Worm (Caenorhabditis elegans) whole organism, young adult: ENCODE results near the gene msp-45.

Experiments
- C17E4.6 ChIP-seq: fragments of 200-800 bp; sonication (Bioruptor generic); IDR thresholded peaks from 2 replicates; pipeline ENCODE4 v1.3.6; 2022; ENCODE audit warnings: missing genetic modification reagents, missing genetic modification characterization, missing compliant biosample characterization
- D2030.7 ChIP-seq: fragments of 200-800 bp; sonication (Bioruptor generic); IDR thresholded peaks from 2 replicates; pipeline ENCODE4 v1.3.6; 2022; ENCODE audit warnings: missing genetic modification reagents, missing genetic modification characterization, missing compliant biosample characterization
- F10E7.11 ChIP-seq: sonication (generic microtip); optimal IDR thresholded peaks from 2 replicates; lab custom pipeline; 2017; ENCODE audit warnings: mild to moderate bottlenecking, missing genetic modification characterization, moderate library complexity, missing compliant biosample characterization
- F23B12.7 ChIP-seq: sonication (generic microtip); optimal IDR thresholded peaks from 2 replicates; lab custom pipeline; 2017; ENCODE audit warnings: missing genetic modification characterization, mild to moderate bottlenecking, missing compliant biosample characterization, antibody characterized with exemption, moderate library complexity; ENCODE audit not compliant: insufficient read depth
- F39B2.1 ChIP-seq: fragments of 200-800 bp; sonication (Bioruptor generic); IDR thresholded peaks from 2 replicates; pipeline ENCODE4 v1.3.6; 2022; ENCODE audit warnings: missing genetic modification reagents, missing genetic modification characterization, missing compliant biosample characterization
- F52B5.7 ChIP-seq: sonication (generic microtip); optimal IDR thresholded peaks from 2 replicates; lab custom pipeline; 2016; ENCODE audit warnings: mild to moderate bottlenecking, missing genetic modification characterization, missing compliant biosample characterization
- F55B11.4 ChIP-seq: sonication (generic microtip); optimal IDR thresholded peaks from 2 replicates; lab custom pipeline; 2016; ENCODE audit warnings: missing compliant biosample characterization, missing genetic modification characterization, borderline replicate concordance; ENCODE audit not compliant: insufficient read depth
- K11D2.4 ChIP-seq: fragments of 200-800 bp; sonication (Bioruptor generic); IDR thresholded peaks from 2 replicates; pipeline ENCODE4 v1.3.6; 2022; ENCODE audit warnings: missing genetic modification reagents, missing genetic modification characterization, missing compliant biosample characterization
- Y67H2A.10 ChIP-seq: fragments of 200-800 bp; sonication (Bioruptor generic); conservative IDR thresholded peaks from 2 replicates; pipeline ENCODE4 v1.3.6; 2022; ENCODE audit warnings: missing genetic modification reagents, missing genetic modification characterization, missing compliant biosample characterization
- Y79H2A.3 ChIP-seq: fragments of 200-800 bp; sonication (Bioruptor generic); conservative IDR thresholded peaks from 2 replicates; pipeline ENCODE4 v1.3.6; 2022; ENCODE audit warnings: missing genetic modification reagents, missing genetic modification characterization, missing compliant biosample characterization
- Y95B8A.8 ChIP-seq: fragments of 200-800 bp; sonication (Bioruptor generic); IDR thresholded peaks from 2 replicates; pipeline ENCODE4 v1.3.6; 2022; ENCODE audit warnings: missing genetic modification reagents, missing genetic modification characterization, missing compliant biosample characterization
- ZK185.1 ChIP-seq: sonication (generic microtip); optimal IDR thresholded peaks from 2 replicates; lab custom pipeline; 2016; ENCODE audit warnings: mild to moderate bottlenecking, missing genetic modification characterization, missing compliant biosample characterization; ENCODE audit not compliant: poor library complexity, severe bottlenecking
- akir-1 ChIP-seq: fragments of 200-800 bp; sonication (Bioruptor generic); optimal IDR thresholded peaks from 2 replicates; lab custom pipeline; 2018; ENCODE audit warnings: mild to moderate bottlenecking, missing genetic modification characterization, moderate library complexity, missing compliant biosample characterization
- aptf-2 ChIP-seq: fragments of 200-800 bp; sonication (Bioruptor generic); conservative IDR thresholded peaks from 2 replicates; pipeline ENCODE4 v1.3.6; 2022; ENCODE audit warnings: missing genetic modification reagents, missing genetic modification characterization, missing compliant biosample characterization
- atf-7 ChIP-seq: sonication (generic microtip); optimal IDR thresholded peaks from 2 replicates; lab custom pipeline; 2017; ENCODE audit warnings: mild to moderate bottlenecking, missing genetic modification characterization, missing compliant biosample characterization
- attf-5 ChIP-seq: fragments of 200-800 bp; sonication (Bioruptor generic); optimal IDR thresholded peaks from 2 replicates; lab custom pipeline; 2018; ENCODE audit warnings: mild to moderate bottlenecking, missing genetic modification characterization, missing compliant biosample characterization
- attf-6 ChIP-seq: fragments of 200-800 bp; sonication (Bioruptor generic); IDR thresholded peaks from 2 replicates; pipeline ENCODE4 v1.3.6; 2022; ENCODE audit warnings: missing genetic modification reagents, missing genetic modification characterization, missing compliant biosample characterization
- ccch-3 ChIP-seq: fragments of 200-800 bp; sonication (Bioruptor generic); optimal IDR thresholded peaks from 2 replicates; lab custom pipeline; 2018; ENCODE audit warnings: mild to moderate bottlenecking, missing genetic modification characterization, missing compliant biosample characterization
- cebp-1 ChIP-seq, 2 experiments: fragments of 200-800 bp in 1 of 2; sonication (Bioruptor generic) in 1 of 2; sonication (generic microtip) in 1 of 2; IDR thresholded peaks in 1 of 2; optimal IDR thresholded peaks in 1 of 2; 2 replicates each; pipeline versions ENCODE4 v1.3.6 to Lab custom; 2017 to 2022; ENCODE audit warnings: missing compliant biosample characterization in 2 of 2, missing genetic modification characterization in 2 of 2, mild to moderate bottlenecking in 1 of 2, missing genetic modification reagents in 1 of 2, moderate library complexity in 1 of 2
- cebp-2 ChIP-seq: fragments of 200-800 bp; sonication (Bioruptor generic); IDR thresholded peaks from 2 replicates; pipeline ENCODE4 v1.3.6; 2022; ENCODE audit warnings: missing genetic modification characterization, missing compliant biosample characterization
- ceh-58 ChIP-seq: fragments of 200-800 bp; sonication (Bioruptor generic); IDR thresholded peaks from 2 replicates; pipeline ENCODE4 v1.3.6; 2022; ENCODE audit warnings: missing genetic modification characterization, missing compliant biosample characterization
- ceh-91 ChIP-seq: fragments of 200-800 bp; sonication (Bioruptor generic); IDR thresholded peaks from 2 replicates; pipeline ENCODE4 v1.3.6; 2022; ENCODE audit warnings: missing genetic modification reagents, missing genetic modification characterization, missing compliant biosample characterization
- die-1 ChIP-seq: sonication (generic microtip); optimal IDR thresholded peaks from 2 replicates; lab custom pipeline; 2016; ENCODE audit warnings: missing genotype, mild to moderate bottlenecking, missing genetic modification characterization, missing compliant biosample characterization
- dpff-1 ChIP-seq: sonication (generic microtip); optimal IDR thresholded peaks from 2 replicates; lab custom pipeline; 2017; ENCODE audit warnings: mild to moderate bottlenecking, missing genetic modification characterization, missing compliant biosample characterization
- egl-18 ChIP-seq: fragments of 200-800 bp; sonication (Bioruptor generic); IDR thresholded peaks from 2 replicates; pipeline ENCODE4 v1.3.6; 2022; ENCODE audit warnings: missing genetic modification reagents, missing genetic modification characterization, missing compliant biosample characterization
- egrh-3 ChIP-seq: fragments of 200-800 bp; sonication (Bioruptor generic); IDR thresholded peaks from 2 replicates; pipeline ENCODE4 v1.3.6; 2022; ENCODE audit warnings: missing genetic modification reagents, missing genetic modification characterization, missing compliant biosample characterization
- gei-17 ChIP-seq: fragments of 200-800 bp; sonication (Bioruptor generic); optimal IDR thresholded peaks from 2 replicates; lab custom pipeline; 2018; ENCODE audit warnings: mild to moderate bottlenecking, missing genetic modification characterization, missing compliant biosample characterization
- hsf-1 ChIP-seq: fragments of 200-800 bp; sonication (Bioruptor generic); IDR thresholded peaks from 2 replicates; pipeline ENCODE4 v1.3.6; 2022; ENCODE audit warnings: missing genetic modification reagents, missing genetic modification characterization, missing compliant biosample characterization
- let-526 ChIP-seq: fragments of 200-800 bp; sonication (Bioruptor generic); IDR thresholded peaks from 2 replicates; pipeline ENCODE4 v1.3.6; 2022; ENCODE audit warnings: missing genetic modification reagents, missing genetic modification characterization, missing compliant biosample characterization
- lin-40 ChIP-seq: sonication (generic microtip); optimal IDR thresholded peaks from 2 replicates; lab custom pipeline; 2016; ENCODE audit warnings: missing genetic modification characterization, mild to moderate bottlenecking, missing compliant biosample characterization, missing genotype, missing genetic modification reagents
- lin-54 ChIP-seq: fragments of 200-800 bp; sonication (Bioruptor generic); optimal IDR thresholded peaks from 2 replicates; lab custom pipeline; 2018; ENCODE audit warnings: mild to moderate bottlenecking, missing genetic modification characterization, missing compliant biosample characterization
- lsl-1 ChIP-seq: fragments of 200-800 bp; sonication (Bioruptor generic); optimal IDR thresholded peaks from 2 replicates; lab custom pipeline; 2018; ENCODE audit warnings: mild to moderate bottlenecking, missing genetic modification characterization, moderate library complexity, missing compliant biosample characterization
- mel-28 ChIP-seq: sonication (generic microtip); optimal IDR thresholded peaks from 2 replicates; lab custom pipeline; 2016; ENCODE audit warnings: borderline replicate concordance, mild to moderate bottlenecking, missing genetic modification characterization, missing compliant biosample characterization
- mes-4 ChIP-seq: sonication (generic microtip); optimal IDR thresholded peaks from 2 replicates; lab custom pipeline; 2016; ENCODE audit warnings: missing genotype, missing genetic modification characterization, missing compliant biosample characterization
- mxl-1 ChIP-seq: sonication (generic microtip); optimal IDR thresholded peaks from 2 replicates; lab custom pipeline; 2016; ENCODE audit warnings: missing genetic modification characterization, missing compliant biosample characterization
- nhr-120 ChIP-seq: fragments of 200-800 bp; sonication (Bioruptor generic); IDR thresholded peaks from 2 replicates; pipeline ENCODE4 v1.3.6; 2022; ENCODE audit warnings: missing genetic modification characterization, missing compliant biosample characterization
- nhr-179 ChIP-seq: sonication (generic microtip); optimal IDR thresholded peaks from 2 replicates; lab custom pipeline; 2016; ENCODE audit warnings: mild to moderate bottlenecking, missing genetic modification characterization, missing compliant biosample characterization
- nhr-80 ChIP-seq: sonication (generic microtip); optimal IDR thresholded peaks from 2 replicates; lab custom pipeline; 2016; ENCODE audit warnings: missing genetic modification characterization, missing compliant biosample characterization
- rpc-1 ChIP-seq, 2 experiments: fragments of 150-350 bp in 1 of 2; sonication (generic microtip) in 1 of 2; optimal IDR thresholded peaks; 2 replicates each; lab custom pipeline; 2014 to 2018; ENCODE audit warnings: missing biosample characterization in 1 of 2, missing genetic modification characterization in 1 of 2, missing genetic modification reagents in 1 of 2, missing genotype in 1 of 2
- snpc-1.1 ChIP-seq: sonication (generic microtip); optimal IDR thresholded peaks from 2 replicates; lab custom pipeline; 2017; ENCODE audit warnings: missing genetic modification characterization, mild to moderate bottlenecking, missing compliant biosample characterization, antibody characterized with exemption, moderate library complexity, missing genotype, missing genetic modification reagents; ENCODE audit not compliant: insufficient read depth
- snpc-1.3 ChIP-seq: sonication (generic microtip); optimal IDR thresholded peaks from 2 replicates; lab custom pipeline; 2017; ENCODE audit warnings: missing genetic modification characterization, mild to moderate bottlenecking, missing compliant biosample characterization, antibody characterized with exemption, moderate library complexity, missing genotype, missing genetic modification reagents; ENCODE audit not compliant: insufficient read depth
- snpc-4 ChIP-seq, 5 experiments: fragments of 150-350 bp in 1 of 5; sonication (generic microtip) in 4 of 5; optimal IDR thresholded peaks; 2 replicates each; lab custom pipeline; 2014 to 2018; ENCODE audit warnings: missing genetic modification characterization in 5 of 5, missing biosample characterization in 3 of 5, antibody characterized with exemption in 2 of 5, mild to moderate bottlenecking in 2 of 5, missing compliant biosample characterization in 2 of 5, missing genotype in 2 of 5, moderate library complexity in 2 of 5, missing genetic modification reagents in 1 of 5
- tbp1 ChIP-seq: fragments of 200-800 bp; sonication (Bioruptor generic); optimal IDR thresholded peaks from 2 replicates; lab custom pipeline; 2018; ENCODE audit warnings: mild to moderate bottlenecking, missing genetic modification characterization, missing compliant biosample characterization
- tbx-9 ChIP-seq: sonication (generic microtip); optimal IDR thresholded peaks from 2 replicates; lab custom pipeline; 2016; ENCODE audit warnings: borderline replicate concordance, missing genetic modification characterization, inconsistent platforms, missing compliant biosample characterization
- unc-62 ChIP-seq: fragments of 150-350 bp; optimal IDR thresholded peaks from 2 replicates; lab custom pipeline; 2014; ENCODE audit warnings: missing biosample characterization, missing genetic modification reagents, missing genetic modification characterization
- zim-3 ChIP-seq: sonication (generic microtip); optimal IDR thresholded peaks from 2 replicates; lab custom pipeline; 2017; ENCODE audit warnings: mild to moderate bottlenecking, missing genetic modification characterization, moderate library complexity, missing compliant biosample characterization
- ztf-3 ChIP-seq: fragments of 200-800 bp; sonication (Bioruptor generic); optimal IDR thresholded peaks from 2 replicates; lab custom pipeline; 2018; ENCODE audit warnings: mild to moderate bottlenecking, missing genetic modification characterization, missing compliant biosample characterization

Gene msp-45

ce11 chrII:5182451-5182850, 25.6 kb upstream of the msp-45 start (continued):
- TF ChIP-seq akir-1, result no peak
- no peak for TF ChIP-seq F39B2.1 (GFP tag; lab: Robert Waterston, UW)
- TF ChIP-seq snpc-4 (GFP tag; optimal IDR thresholded peaks at IDR 0.05; lab: Kevin White, UChicago), result no peak
- TF ChIP-seq snpc-4 (tag; optimal IDR thresholded peaks at IDR 0.05; lab: Kevin White, UChicago), result peak in 3 of 4 experiments; percentile 19 to 56 (median 29)
- peak; percentile 54 for TF ChIP-seq attf-5 (GFP tag; lab: Kevin White, UChicago)
- TF ChIP-seq gei-17 (GFP tag; lab: Kevin White, UChicago), result no peak
- peak; percentile 84 for TF ChIP-seq atf-7 (tag; lab: Kevin White, UChicago)
- no peak for TF ChIP-seq mxl-1 (tag; lab: Kevin White, UChicago)
- no peak for TF ChIP-seq F55B11.4 (tag; lab: Kevin White, UChicago)
- TF ChIP-seq ztf-3 (GFP tag; lab: Kevin White, UChicago), result no peak
- TF ChIP-seq Y67H2A.10 (GFP tag; lab: Robert Waterston, UW), result no peak
- no peak for TF ChIP-seq hsf-1 (GFP tag; lab: Robert Waterston, UW)
- peak; percentile 72 for TF ChIP-seq lin-40 (tag; lab: Kevin White, UChicago)
- TF ChIP-seq C17E4.6 (GFP tag; lab: Robert Waterston, UW), result no peak
- TF ChIP-seq Y79H2A.3 (GFP tag; lab: Robert Waterston, UW), result no peak
- no peak for TF ChIP-seq egl-18 (GFP tag; lab: Robert Waterston, UW)
- no peak for TF ChIP-seq Y95B8A.8 (GFP tag; lab: Robert Waterston, UW)
- no peak for TF ChIP-seq ccch-3 (GFP tag; lab: Kevin White, UChicago)
- TF ChIP-seq nhr-179 (tag; lab: Kevin White, UChicago), result no peak
- TF ChIP-seq dpff-1, result no peak
- TF ChIP-seq F23B12.7, result no peak
- no peak for TF ChIP-seq unc-62 (GFP tag; lab: Kevin White, UChicago)
- TF ChIP-seq F52B5.7 (tag; lab: Kevin White, UChicago), result no peak
- no peak for TF ChIP-seq snpc-1.3 (tag; lab: Kevin White, UChicago)
- TF ChIP-seq ceh-91 (GFP tag; lab: Robert Waterston, UW), result no peak
- peak; percentile 20 for TF ChIP-seq lin-54 (GFP tag; lab: Kevin White, UChicago)
- TF ChIP-seq K11D2.4, result 0 out of 2 replicates have a peak, but pooled peaks have one; percentile 50
- no peak for TF ChIP-seq mes-4 (tag; lab: Kevin White, UChicago)
- TF ChIP-seq nhr-80, result peak; percentile 92
- TF ChIP-seq rpc-1 (optimal IDR thresholded peaks at IDR 0.05; lab: Kevin White, UChicago), result no peak
- TF ChIP-seq rpc-1 (tag; optimal IDR thresholded peaks at IDR 0.05; lab: Kevin White, UChicago), result no peak
- TF ChIP-seq ceh-58 (GFP tag; lab: Robert Waterston, UW), result no peak
- no peak for TF ChIP-seq aptf-2 (GFP tag; lab: Robert Waterston, UW)
- peak; percentile 46 for TF ChIP-seq tbp1
- TF ChIP-seq let-526 (GFP tag; lab: Robert Waterston, UW), result peak; percentile 80
- TF ChIP-seq cebp-2 (GFP tag; lab: Robert Waterston, UW), result no peak
- no peak for TF ChIP-seq mel-28
- TF ChIP-seq tbx-9 (tag; lab: Kevin White, UChicago), result no peak
- no peak for TF ChIP-seq die-1 (tag; lab: Kevin White, UChicago)
- no peak for TF ChIP-seq cebp-1 (GFP tag; IDR thresholded peaks at IDR 0.05; lab: Robert Waterston, UW)
- TF ChIP-seq cebp-1 (tag; optimal IDR thresholded peaks at IDR 0.05; lab: Kevin White, UChicago), result peak; percentile 81
- no peak for TF ChIP-seq nhr-120
- no peak for TF ChIP-seq lsl-1 (GFP tag; lab: Kevin White, UChicago)
- TF ChIP-seq zim-3 (tag; lab: Kevin White, UChicago), result no peak
- no peak for TF ChIP-seq attf-6
- no peak for TF ChIP-seq snpc-1.1
- no peak for TF ChIP-seq D2030.7 (GFP tag; lab: Robert Waterston, UW)
- no peak for TF ChIP-seq F10E7.11 (tag; lab: Kevin White, UChicago)
- TF ChIP-seq egrh-3 (GFP tag; lab: Robert Waterston, UW), result 0 out of 2 replicates have a peak, but pooled peaks have one; percentile 11
- peak; percentile 75 for TF ChIP-seq ZK185.1 (tag; lab: Kevin White, UChicago)
